Worm (Caenorhabditis elegans): ENCODE data around the gene pat-6.

Gene pat-6

DNA sequence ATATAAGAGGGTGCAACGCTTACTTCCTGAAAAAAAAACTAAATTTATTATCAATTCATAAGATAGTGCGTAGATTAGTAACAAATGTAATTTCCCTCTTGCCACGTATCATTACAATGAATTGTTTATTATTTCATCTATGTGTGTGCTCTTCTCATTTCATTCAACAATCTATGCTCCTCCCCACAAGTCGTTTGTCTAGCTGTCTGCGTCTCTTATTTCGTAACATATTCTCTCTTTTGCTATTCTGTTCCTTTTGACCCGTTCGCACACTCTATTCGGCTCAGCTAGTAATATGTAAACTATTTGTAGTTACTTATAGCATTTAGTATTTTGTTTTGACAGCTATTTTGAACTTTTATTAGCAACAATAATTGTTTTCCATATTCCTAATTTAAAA is 18.0 kb upstream of the pat-6 start:
- TF ChIP-seq nhr-129 (tag; optimal IDR thresholded peaks at IDR 0.05) (no peak), crh-2 (tag; optimal IDR thresholded peaks at IDR 0.05) (peak; percentile 67), skn-1 (tag; optimal IDR thresholded peaks at IDR 0.05) (no peak), sma-9 (GFP tag; optimal IDR thresholded peaks at IDR 0.05) (peak; percentile 15), sma-9 (tag; optimal IDR thresholded peaks at IDR 0.05) (no peak), C34F6.9 (tag; optimal IDR thresholded peaks at IDR 0.05) (peak; percentile 29), nhr-23 (tag; optimal IDR thresholded peaks at IDR 0.05) (no peak)

DNA sequence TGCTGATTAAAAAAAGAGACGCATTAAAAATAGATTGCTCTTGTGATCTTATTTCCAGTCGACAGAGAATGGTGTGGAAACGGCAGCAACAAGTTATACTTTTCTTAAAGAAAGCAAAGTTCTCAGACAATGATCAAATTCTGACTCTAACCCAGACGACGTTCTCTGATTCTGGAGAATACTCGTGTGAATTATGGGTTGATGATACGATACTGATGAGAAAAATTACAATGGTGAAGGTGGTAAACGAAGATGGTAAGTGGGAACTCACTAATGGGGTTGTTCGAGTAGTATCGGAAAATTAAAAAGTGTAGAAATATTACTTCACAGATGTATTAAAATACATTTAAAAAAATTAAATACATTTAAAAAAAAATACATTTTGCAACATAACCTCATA is 14.3 kb upstream of the pat-6 start:
- no peak for TF ChIP-seq egl-27 (tag; optimal IDR thresholded peaks at IDR 0.05)
- TF ChIP-seq elt-3 (tag; optimal IDR thresholded peaks at IDR 0.05): no peak
- no peak for TF ChIP-seq ztf-1 (GFP tag; conservative IDR thresholded peaks at IDR 0.05)
- no peak for TF ChIP-seq unc-55 (GFP tag; optimal IDR thresholded peaks at IDR 0.05)
- no peak for TF ChIP-seq lsy-2 (tag; optimal IDR thresholded peaks at IDR 0.05)
- TF ChIP-seq nhr-25 (tag; optimal IDR thresholded peaks at IDR 0.05): no peak
- TF ChIP-seq ztf-11 (tag; optimal IDR thresholded peaks at IDR 0.05): no peak
- TF ChIP-seq sem-4 (tag; optimal IDR thresholded peaks at IDR 0.05): no peak
- no peak for TF ChIP-seq mab-5 (tag; optimal IDR thresholded peaks at IDR 0.05)
- no peak for TF ChIP-seq gmeb-1 (tag; optimal IDR thresholded peaks at IDR 0.05)
- no peak for TF ChIP-seq elt-1 (tag; optimal IDR thresholded peaks at IDR 0.05)

DNA sequence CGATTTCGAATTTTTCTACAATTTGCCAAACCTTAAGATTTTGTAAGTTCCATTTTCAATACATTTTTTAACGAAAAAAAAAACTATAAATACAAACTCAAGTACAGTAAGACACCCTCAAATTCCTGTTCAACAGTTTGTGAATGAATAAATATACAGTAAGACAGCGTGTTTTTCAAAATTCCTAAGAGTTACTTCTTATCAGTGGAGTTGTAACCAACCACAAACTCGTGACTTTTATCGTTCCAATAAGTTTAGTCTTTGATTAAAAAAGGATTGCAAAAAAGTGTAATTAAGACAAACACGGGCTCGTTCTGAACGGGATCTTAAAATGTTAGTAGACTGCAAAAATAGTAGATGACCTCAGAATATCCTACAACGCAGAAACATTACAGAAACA is 11.1 kb upstream of the pat-6 start:
- TF ChIP-seq nhr-77 (tag; optimal IDR thresholded peaks at IDR 0.05) (no peak), lsy-2 (tag; optimal IDR thresholded peaks at IDR 0.05) (peak in 1 of 2 experiments; percentile 11), C34F6.9 (tag; optimal IDR thresholded peaks at IDR 0.05) (no peak), dmd-4 (tag; optimal IDR thresholded peaks at IDR 0.05) (no peak), nhr-25 (tag; optimal IDR thresholded peaks at IDR 0.05) (no peak), fos-1 (tag; optimal IDR thresholded peaks at IDR 0.05) (no peak), nhr-21 (tag; optimal IDR thresholded peaks at IDR 0.05) (no peak), F13H6.1 (tag; optimal IDR thresholded peaks at IDR 0.05) (no peak), nhr-10 (tag; optimal IDR thresholded peaks at IDR 0.05) (no peak), ztf-11 (tag; optimal IDR thresholded peaks at IDR 0.05) (no peak), gmeb-1 (tag; optimal IDR thresholded peaks at IDR 0.05) (peak; percentile 46), mdl-1 (tag; optimal IDR thresholded peaks at IDR 0.05) (no peak), mbf-1 (tag; optimal IDR thresholded peaks at IDR 0.05) (no peak), sma-9 (GFP tag; optimal IDR thresholded peaks at IDR 0.05) (peak; percentile 17), sma-9 (tag; optimal IDR thresholded peaks at IDR 0.05) (no peak), ztf-1 (GFP tag; conservative IDR thresholded peaks at IDR 0.05) (no peak), ZK546.5 (tag; optimal IDR thresholded peaks at IDR 0.05) (no peak), nhr-129 (tag; optimal IDR thresholded peaks at IDR 0.05) (no peak)

DNA sequence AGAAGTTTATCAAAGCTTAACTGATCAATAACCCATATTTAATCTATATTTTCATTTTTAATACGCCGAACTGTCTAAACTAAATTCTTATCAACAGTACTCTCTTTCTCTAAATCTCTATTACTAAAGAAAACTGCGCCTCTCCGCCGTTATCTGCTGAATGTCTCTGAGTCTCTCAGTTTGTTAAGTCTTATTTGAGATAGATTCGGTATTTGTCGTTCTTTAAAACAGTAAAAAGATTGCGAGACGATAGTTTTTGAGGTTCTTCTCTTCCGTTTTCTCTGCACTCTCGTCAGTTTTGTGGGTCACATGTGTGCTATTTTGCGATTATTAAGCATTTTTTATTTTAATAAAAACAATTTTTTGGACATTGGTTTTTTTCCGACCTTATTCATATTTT is 10.2 kb upstream of the pat-6 start, which contains the start of gene sma-10:
Gene sma-10 (plus strand): TSS at position 236 of the 400 bp plus-strand sequence.
- TF ChIP-seq nhr-25 (tag; optimal IDR thresholded peaks at IDR 0.05) (peak; percentile 39), nhr-129 (tag; optimal IDR thresholded peaks at IDR 0.05) (peak; percentile 31), sma-3 (GFP tag; optimal IDR thresholded peaks at IDR 0.05) (peak; percentile 82), C34F6.9 (tag; optimal IDR thresholded peaks at IDR 0.05) (peak; percentile 3), crh-2 (tag; optimal IDR thresholded peaks at IDR 0.05) (peak; percentile 82), ztf-4 (tag; optimal IDR thresholded peaks at IDR 0.05) (no peak), gmeb-1 (tag; optimal IDR thresholded peaks at IDR 0.05) (peak; percentile 71), nhr-21 (tag; optimal IDR thresholded peaks at IDR 0.05) (peak; percentile 37), F13H6.1 (tag; optimal IDR thresholded peaks at IDR 0.05) (peak; percentile 51), ZK546.5 (tag; optimal IDR thresholded peaks at IDR 0.05) (no peak), nhr-6 (tag; optimal IDR thresholded peaks at IDR 0.05) (no peak), sma-9 (GFP tag; optimal IDR thresholded peaks at IDR 0.05) (peak; percentile 91), sma-9 (tag; optimal IDR thresholded peaks at IDR 0.05) (no peak), fos-1 (tag; optimal IDR thresholded peaks at IDR 0.05) (peak; percentile 93)

DNA sequence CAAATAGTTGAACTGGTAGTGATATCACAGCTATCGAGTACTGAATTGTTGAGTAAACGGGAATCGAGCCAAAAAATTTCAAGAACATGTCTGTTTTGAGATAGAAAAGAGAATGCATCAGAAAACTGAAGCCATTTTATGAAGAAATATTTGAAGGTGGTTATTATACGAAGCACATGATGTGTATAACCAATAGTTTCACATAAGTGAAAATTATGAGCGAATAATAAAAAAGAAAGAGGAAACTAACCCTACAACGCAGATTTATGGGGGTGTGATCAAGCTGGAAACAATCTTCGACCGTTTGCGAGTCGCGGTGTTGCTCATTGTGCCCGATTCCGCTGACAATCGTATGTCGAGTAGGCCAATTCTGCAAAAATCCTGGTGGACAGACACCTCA is 9.3 kb upstream of the pat-6 start, which contains the start of gene srh-282:
Gene srh-282 (minus strand): TSS at position 101 of the 400 bp plus-strand sequence.
- TF ChIP-seq C34F6.9 (tag; optimal IDR thresholded peaks at IDR 0.05) (no peak), sem-4 (tag; optimal IDR thresholded peaks at IDR 0.05) (no peak), ceh-16 (tag; optimal IDR thresholded peaks at IDR 0.05) (no peak), peb-1 (tag; optimal IDR thresholded peaks at IDR 0.05) (no peak), unc-55 (GFP tag; optimal IDR thresholded peaks at IDR 0.05) (no peak), skn-1 (tag; optimal IDR thresholded peaks at IDR 0.05) (no peak), R02D3.7 (tag; optimal IDR thresholded peaks at IDR 0.05) (no peak), lin-11 (tag; optimal IDR thresholded peaks at IDR 0.05) (no peak), nhr-12 (tag; optimal IDR thresholded peaks at IDR 0.05) (no peak), nhr-11 (tag; optimal IDR thresholded peaks at IDR 0.05) (no peak), nhr-6 (tag; optimal IDR thresholded peaks at IDR 0.05) (no peak), lsy-2 (tag; optimal IDR thresholded peaks at IDR 0.05) (no peak), ama-1 (optimal IDR thresholded peaks at IDR 0.05) (no peak), nhr-237 (tag; optimal IDR thresholded peaks at IDR 0.05) (no peak), F13H6.1 (tag; optimal IDR thresholded peaks at IDR 0.05) (no peak)
